Worm (Caenorhabditis elegans) whole organism, young adult: Measurements from ENCODE around the gene C23G10.1.

Source experiments
- B0261.1 ChIP-seq: sonication (generic microtip); optimal IDR thresholded peaks from 2 replicates; lab custom pipeline; 2016; ENCODE audit warnings: mild to moderate bottlenecking, missing genetic modification characterization, moderate library complexity, missing compliant biosample characterization
- F10E7.11 ChIP-seq: sonication (generic microtip); optimal IDR thresholded peaks from 2 replicates; lab custom pipeline; 2017; ENCODE audit warnings: mild to moderate bottlenecking, missing genetic modification characterization, moderate library complexity, missing compliant biosample characterization
- F33H1.4 ChIP-seq: fragments of 200-800 bp; sonication (Bioruptor generic); IDR thresholded peaks from 2 replicates; pipeline ENCODE4 v1.3.6; 2022; ENCODE audit warnings: missing genetic modification reagents, missing genetic modification characterization, missing compliant biosample characterization
- F37B4.10 ChIP-seq: fragments of 200-800 bp; sonication (Bioruptor generic); IDR thresholded peaks from 2 replicates; pipeline ENCODE4 v1.3.6; 2022; ENCODE audit warnings: missing genetic modification characterization, missing compliant biosample characterization
- F49E8.2 ChIP-seq: sonication (generic microtip); optimal IDR thresholded peaks from 3 replicates; lab custom pipeline; 2017; ENCODE audit warnings: missing genetic modification characterization, mild to moderate bottlenecking, missing compliant biosample characterization, antibody characterized with exemption, moderate library complexity; ENCODE audit not compliant: insufficient read depth
- F57C9.4 ChIP-seq: sonication (generic microtip); optimal IDR thresholded peaks from 2 replicates; lab custom pipeline; 2017; ENCODE audit warnings: mild to moderate bottlenecking, missing genetic modification characterization, missing compliant biosample characterization
- K11D2.4 ChIP-seq: fragments of 200-800 bp; sonication (Bioruptor generic); IDR thresholded peaks from 2 replicates; pipeline ENCODE4 v1.3.6; 2022; ENCODE audit warnings: missing genetic modification reagents, missing genetic modification characterization, missing compliant biosample characterization
- T26A5.8 ChIP-seq: sonication (generic microtip); optimal IDR thresholded peaks from 2 replicates; lab custom pipeline; 2016; ENCODE audit warnings: missing genetic modification characterization, missing compliant biosample characterization
- ama-1 ChIP-seq, 3 experiments: fragments of 150-350 bp in 1 of 3; sonication (generic microtip) in 2 of 3; optimal IDR thresholded peaks; 2 replicates each; lab custom pipeline; 2014 to 2018; ENCODE audit warnings: missing biosample characterization in 2 of 3, missing genetic modification characterization in 2 of 3, missing genetic modification reagents in 2 of 3
- athp-1 ChIP-seq: sonication (generic microtip); optimal IDR thresholded peaks from 2 replicates; lab custom pipeline; 2017; ENCODE audit warnings: mild to moderate bottlenecking, missing genetic modification characterization, missing compliant biosample characterization
- ceh-27 ChIP-seq: fragments of 200-800 bp; sonication (Bioruptor generic); optimal IDR thresholded peaks from 2 replicates; lab custom pipeline; 2018; ENCODE audit warnings: mild to moderate bottlenecking, missing genetic modification characterization, moderate library complexity, missing compliant biosample characterization
- ceh-58 ChIP-seq: fragments of 200-800 bp; sonication (Bioruptor generic); IDR thresholded peaks from 2 replicates; pipeline ENCODE4 v1.3.6; 2022; ENCODE audit warnings: missing genetic modification characterization, missing compliant biosample characterization
- ceh-91 ChIP-seq: fragments of 200-800 bp; sonication (Bioruptor generic); IDR thresholded peaks from 2 replicates; pipeline ENCODE4 v1.3.6; 2022; ENCODE audit warnings: missing genetic modification reagents, missing genetic modification characterization, missing compliant biosample characterization
- dpff-1 ChIP-seq: sonication (generic microtip); optimal IDR thresholded peaks from 2 replicates; lab custom pipeline; 2017; ENCODE audit warnings: mild to moderate bottlenecking, missing genetic modification characterization, missing compliant biosample characterization
- efl-1 ChIP-seq: fragments of 150-350 bp; optimal IDR thresholded peaks from 2 replicates; lab custom pipeline; 2014; ENCODE audit warnings: missing biosample characterization, missing genetic modification reagents, missing genetic modification characterization
- egrh-3 ChIP-seq: fragments of 200-800 bp; sonication (Bioruptor generic); IDR thresholded peaks from 2 replicates; pipeline ENCODE4 v1.3.6; 2022; ENCODE audit warnings: missing genetic modification reagents, missing genetic modification characterization, missing compliant biosample characterization
- fkh-3 ChIP-seq: sonication (generic microtip); optimal IDR thresholded peaks from 2 replicates; lab custom pipeline; 2016; ENCODE audit warnings: mild to moderate bottlenecking, missing genetic modification characterization, missing compliant biosample characterization
- gei-17 ChIP-seq: fragments of 200-800 bp; sonication (Bioruptor generic); optimal IDR thresholded peaks from 2 replicates; lab custom pipeline; 2018; ENCODE audit warnings: mild to moderate bottlenecking, missing genetic modification characterization, missing compliant biosample characterization
- hlh-26 ChIP-seq: fragments of 200-800 bp; sonication (Bioruptor generic); conservative IDR thresholded peaks from 2 replicates; pipeline ENCODE4 v1.3.6; 2022; ENCODE audit warnings: missing genetic modification reagents, missing genetic modification characterization, missing compliant biosample characterization
- lag-1 ChIP-seq: fragments of 200-800 bp; sonication (Bioruptor generic); IDR thresholded peaks from 2 replicates; pipeline ENCODE4 v1.3.6; 2022; ENCODE audit warnings: missing genetic modification reagents, missing genetic modification characterization, missing compliant biosample characterization
- let-526 ChIP-seq: fragments of 200-800 bp; sonication (Bioruptor generic); IDR thresholded peaks from 2 replicates; pipeline ENCODE4 v1.3.6; 2022; ENCODE audit warnings: missing genetic modification reagents, missing genetic modification characterization, missing compliant biosample characterization
- lir-1 ChIP-seq: fragments of 200-800 bp; sonication (Bioruptor generic); conservative IDR thresholded peaks from 2 replicates; pipeline ENCODE4 v1.3.6; 2022; ENCODE audit warnings: missing genetic modification reagents, missing genetic modification characterization, missing compliant biosample characterization
- lsl-1 ChIP-seq: fragments of 200-800 bp; sonication (Bioruptor generic); optimal IDR thresholded peaks from 2 replicates; lab custom pipeline; 2018; ENCODE audit warnings: mild to moderate bottlenecking, missing genetic modification characterization, moderate library complexity, missing compliant biosample characterization
- lsy-27 ChIP-seq: sonication (generic microtip); optimal IDR thresholded peaks from 2 replicates; lab custom pipeline; 2017; ENCODE audit warnings: missing genetic modification characterization, mild to moderate bottlenecking, missing compliant biosample characterization, antibody characterized with exemption, missing genotype, borderline replicate concordance; ENCODE audit not compliant: insufficient read depth
- madf-6 ChIP-seq: fragments of 200-800 bp; sonication (Bioruptor generic); IDR thresholded peaks from 2 replicates; pipeline ENCODE4 v1.3.6; 2022; ENCODE audit warnings: missing genetic modification reagents, missing genetic modification characterization, missing compliant biosample characterization
- nfya-2 ChIP-seq: fragments of 200-800 bp; sonication (Bioruptor generic); IDR thresholded peaks from 2 replicates; pipeline ENCODE4 v1.3.6; 2022; ENCODE audit warnings: missing genetic modification reagents, missing genetic modification characterization, missing compliant biosample characterization
- nfyb-1 ChIP-seq: fragments of 200-800 bp; sonication (Bioruptor generic); IDR thresholded peaks from 2 replicates; pipeline ENCODE4 v1.3.6; 2022; ENCODE audit warnings: missing genetic modification reagents, missing genetic modification characterization, missing compliant biosample characterization
- nhr-120 ChIP-seq: fragments of 200-800 bp; sonication (Bioruptor generic); IDR thresholded peaks from 2 replicates; pipeline ENCODE4 v1.3.6; 2022; ENCODE audit warnings: missing genetic modification characterization, missing compliant biosample characterization
- nhr-179 ChIP-seq: sonication (generic microtip); optimal IDR thresholded peaks from 2 replicates; lab custom pipeline; 2016; ENCODE audit warnings: mild to moderate bottlenecking, missing genetic modification characterization, missing compliant biosample characterization
- pbrm-1 ChIP-seq: fragments of 200-800 bp; sonication (Bioruptor generic); IDR thresholded peaks from 2 replicates; pipeline ENCODE4 v1.3.6; 2022; ENCODE audit warnings: missing genetic modification reagents, missing genetic modification characterization, missing compliant biosample characterization
- rec-8 ChIP-seq, 2 experiments: sonication (generic microtip); optimal IDR thresholded peaks; 2 replicates each; lab custom pipeline; 2016; ENCODE audit warnings: mild to moderate bottlenecking in 2 of 2, missing genetic modification characterization in 2 of 2, missing genetic modification reagents in 2 of 2, missing genotype in 2 of 2, missing biosample characterization in 1 of 2, missing compliant biosample characterization in 1 of 2, moderate library complexity in 1 of 2
- repo-1 ChIP-seq: sonication (generic microtip); optimal IDR thresholded peaks from 2 replicates; lab custom pipeline; 2017; ENCODE audit warnings: mild to moderate bottlenecking, missing genetic modification characterization, missing compliant biosample characterization
- sdz-38 ChIP-seq: sonication (generic microtip); optimal IDR thresholded peaks from 2 replicates; lab custom pipeline; 2016; ENCODE audit warnings: missing genotype, missing genetic modification characterization, missing compliant biosample characterization
- sea-2 ChIP-seq: fragments of 200-800 bp; sonication (Bioruptor generic); IDR thresholded peaks from 2 replicates; pipeline ENCODE4 v1.3.6; 2022; ENCODE audit warnings: missing genetic modification characterization, missing compliant biosample characterization
- snpc-1.3 ChIP-seq: sonication (generic microtip); optimal IDR thresholded peaks from 2 replicates; lab custom pipeline; 2017; ENCODE audit warnings: missing genetic modification characterization, mild to moderate bottlenecking, missing compliant biosample characterization, antibody characterized with exemption, moderate library complexity, missing genotype, missing genetic modification reagents; ENCODE audit not compliant: insufficient read depth
- snpc-4 ChIP-seq, 5 experiments: fragments of 150-350 bp in 1 of 5; sonication (generic microtip) in 4 of 5; optimal IDR thresholded peaks; 2 replicates each; lab custom pipeline; 2014 to 2018; ENCODE audit warnings: missing genetic modification characterization in 5 of 5, missing biosample characterization in 3 of 5, antibody characterized with exemption in 2 of 5, mild to moderate bottlenecking in 2 of 5, missing compliant biosample characterization in 2 of 5, missing genotype in 2 of 5, moderate library complexity in 2 of 5, missing genetic modification reagents in 1 of 5
- sptf-2 ChIP-seq: fragments of 200-800 bp; sonication (Bioruptor generic); optimal IDR thresholded peaks from 2 replicates; lab custom pipeline; 2018; ENCODE audit warnings: mild to moderate bottlenecking, missing genetic modification characterization, missing compliant biosample characterization
- tbp1 ChIP-seq: fragments of 200-800 bp; sonication (Bioruptor generic); optimal IDR thresholded peaks from 2 replicates; lab custom pipeline; 2018; ENCODE audit warnings: mild to moderate bottlenecking, missing genetic modification characterization, missing compliant biosample characterization
- unc-62 ChIP-seq: fragments of 150-350 bp; optimal IDR thresholded peaks from 2 replicates; lab custom pipeline; 2014; ENCODE audit warnings: missing biosample characterization, missing genetic modification reagents, missing genetic modification characterization
- xnd-1 ChIP-seq: sonication (generic microtip); optimal IDR thresholded peaks from 2 replicates; lab custom pipeline; 2016; ENCODE audit warnings: missing genotype, missing genetic modification reagents, missing genetic modification characterization, missing compliant biosample characterization
- ztf-18 ChIP-seq: sonication (generic microtip); optimal IDR thresholded peaks from 2 replicates; lab custom pipeline; 2016; ENCODE audit warnings: missing genotype, mild to moderate bottlenecking, missing genetic modification characterization, missing compliant biosample characterization
- ztf-22 ChIP-seq: fragments of 200-800 bp; sonication (Bioruptor generic); optimal IDR thresholded peaks from 2 replicates; lab custom pipeline; 2018; ENCODE audit warnings: mild to moderate bottlenecking, missing genetic modification characterization, moderate library complexity, missing compliant biosample characterization
- ztf-25 ChIP-seq: fragments of 200-800 bp; sonication (Bioruptor generic); IDR thresholded peaks from 2 replicates; pipeline ENCODE4 v1.3.6; 2022; ENCODE audit warnings: missing genetic modification reagents, missing genetic modification characterization, missing compliant biosample characterization

The C23G10.1 gene

DNA sequence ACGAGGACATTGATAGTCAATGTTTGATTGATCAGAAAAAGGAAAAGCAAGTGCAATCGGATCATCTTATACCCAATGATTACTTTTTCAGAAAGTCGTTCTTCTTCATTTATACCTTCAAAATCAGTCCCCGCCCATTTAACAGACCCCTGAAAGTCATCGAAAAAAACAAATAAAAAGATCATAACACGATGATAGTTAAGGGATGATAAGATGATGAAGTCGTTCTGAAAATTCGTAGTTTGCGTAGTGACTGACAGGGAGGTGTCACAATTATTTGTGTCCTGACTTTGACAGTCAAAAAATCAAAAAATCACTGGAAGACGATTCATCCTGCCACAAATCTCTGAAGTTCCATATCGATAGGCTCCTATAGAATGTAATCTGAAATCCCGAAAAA lies 14.6 kb upstream of the C23G10.1 start, which contains the start of gene ugt-66:
Gene ugt-66, minus strand, starts transcription at position 101 of the 400 bp plus-strand sequence.
- no peak for TF ChIP-seq sea-2 (GFP tag; lab: Robert Waterston, UW)
- no peak for TF ChIP-seq T26A5.8
- TF ChIP-seq lag-1 (GFP tag; lab: Robert Waterston, UW): no peak
- no peak for TF ChIP-seq nhr-179
- no peak for TF ChIP-seq F33H1.4 (GFP tag; lab: Robert Waterston, UW)
- TF ChIP-seq B0261.1: no peak
- TF ChIP-seq nfyb-1: no peak
- TF ChIP-seq rec-8 (tag; optimal IDR thresholded peaks at IDR 0.05; lab: Kevin White, UChicago): no peak
- no peak for TF ChIP-seq F37B4.10
- TF ChIP-seq snpc-4 (GFP tag; optimal IDR thresholded peaks at IDR 0.05; lab: Kevin White, UChicago): no peak
- no peak for TF ChIP-seq snpc-4 (tag; optimal IDR thresholded peaks at IDR 0.05; lab: Kevin White, UChicago)
- TF ChIP-seq athp-1: no peak

- TF ChIP-seq lsl-1 (GFP tag; lab: Kevin White, UChicago) (peak; percentile 40), pbrm-1 (GFP tag; lab: Robert Waterston, UW) (0 out of 2 replicates have a peak, but pooled peaks have one; percentile 34), ceh-58 (0 out of 2 replicates have a peak, but pooled peaks have one; percentile 34), snpc-1.3 (tag; lab: Kevin White, UChicago) (peak; percentile 18), ztf-18 (no peak), F10E7.11 (peak; percentile 33), fkh-3 (tag; lab: Kevin White, UChicago) (peak; percentile 11), repo-1 (tag; lab: Kevin White, UChicago) (peak; percentile 50), hlh-26 (GFP tag; lab: Robert Waterston, UW) (no peak), gei-17 (GFP tag; lab: Kevin White, UChicago) (no peak), madf-6 (GFP tag; lab: Robert Waterston, UW) (peak; percentile 56), F49E8.2 (tag; lab: Kevin White, UChicago) (peak; percentile 76), dpff-1 (tag; lab: Kevin White, UChicago) (peak; percentile 27)
Measured at ce11 chrIII:6195718-6196117, 13.4 kb upstream of the C23G10.1 start.

ce11 chrIII:6198378-6199234 lies 10.5 kb upstream of the C23G10.1 start, which contains the start of the genes C23G10.7 and rpn-2:
Gene C23G10.7, minus strand, starts transcription at chrIII:6198414.
Gene rpn-2, plus strand, starts transcription at chrIII:6199184.
- TF ChIP-seq tbp1 (peak; percentile 42), lir-1 (GFP tag; lab: Robert Waterston, UW) (no peak; the same call in 1 of the 2 replicates), ztf-25 (GFP tag; lab: Robert Waterston, UW) (no peak), K11D2.4 (GFP tag; lab: Robert Waterston, UW) (no peak), nhr-120 (GFP tag; lab: Robert Waterston, UW) (no peak), ama-1 (optimal IDR thresholded peaks at IDR 0.05; lab: Kevin White, UChicago) (no peak), ama-1 (GFP tag; optimal IDR thresholded peaks at IDR 0.05; lab: Kevin White, UChicago) (no peak), unc-62 (GFP tag; lab: Kevin White, UChicago) (no peak), sptf-2 (GFP tag; lab: Kevin White, UChicago) (no peak), ztf-22 (no peak), egrh-3 (GFP tag; lab: Robert Waterston, UW) (no peak), dpff-1 (tag; lab: Kevin White, UChicago) (no peak), lsy-27 (tag; lab: Kevin White, UChicago) (no peak), lag-1 (GFP tag; lab: Robert Waterston, UW) (no peak), F10E7.11 (no peak), ceh-91 (GFP tag; lab: Robert Waterston, UW) (peak; percentile 60), xnd-1 (tag; lab: Kevin White, UChicago) (peak; percentile 87), ceh-27 (no peak), nfya-2 (GFP tag; lab: Robert Waterston, UW) (no peak), sdz-38 (tag; lab: Kevin White, UChicago) (no peak), efl-1 (peak; percentile 88), F57C9.4 (no peak), let-526 (GFP tag; lab: Robert Waterston, UW) (no peak)
